Worm (Caenorhabditis elegans) whole organism, midembryonic: ENCODE measurements around the gene Y39B6A.30.

Source experiments
- klf-2 ChIP-seq: fragments of 200-800 bp; sonication (Bioruptor generic); conservative IDR thresholded peaks from 2 replicates; pipeline ENCODE4 v1.3.6; 2022; ENCODE audit warnings: missing genetic modification reagents, missing genetic modification characterization, missing compliant biosample characterization
- med-1 ChIP-seq: sonication (generic microtip); optimal IDR thresholded peaks from 2 replicates; lab custom pipeline; 2017; ENCODE audit warnings: missing genetic modification characterization, mild to moderate bottlenecking, missing compliant biosample characterization, antibody characterized with exemption, missing genetic modification reagents; ENCODE audit not compliant: insufficient read depth
- tab-1 ChIP-seq: fragments of 200-800 bp; sonication (Bioruptor generic); IDR thresholded peaks from 2 replicates; pipeline ENCODE4 v1.3.6; 2022; ENCODE audit warnings: missing genetic modification characterization, missing compliant biosample characterization
- ztf-23 ChIP-seq: fragments of 200-800 bp; sonication (Bioruptor generic); IDR thresholded peaks from 2 replicates; pipeline ENCODE4 v1.3.6; 2022; ENCODE audit warnings: missing genetic modification reagents, missing genetic modification characterization, missing compliant biosample characterization

ce11 chrV:18980980-18981529 lies 33.3 kb upstream of the Y39B6A.30 start, which contains the start of the genes mrps-35 and sws-1:
- TF ChIP-seq klf-2 (GFP tag; lab: Robert Waterston, UW) (0 out of 2 replicates have a peak, but pooled peaks have one; percentile 49), ztf-23 (GFP tag; lab: Robert Waterston, UW) (0 out of 2 replicates have a peak, but pooled peaks have one; percentile 34), med-1 (GFP tag; lab: Kevin White, UChicago) (no peak), tab-1 (no peak)
